Worm (Caenorhabditis elegans) whole organism, early embryonic: ENCODE results near the gene K08F9.3.

Experiments
- B0310.2 ChIP-seq: sonication (generic microtip); optimal IDR thresholded peaks from 2 replicates; lab custom pipeline; 2016; ENCODE audit warnings: mild to moderate bottlenecking, missing genetic modification characterization, missing compliant biosample characterization
- F13C5.2 ChIP-seq: sonication (generic microtip); optimal IDR thresholded peaks from 2 replicates; lab custom pipeline; 2017; ENCODE audit warnings: mild to moderate bottlenecking, missing genetic modification characterization, inconsistent platforms, missing compliant biosample characterization
- aly-1 ChIP-seq: sonication (generic microtip); optimal IDR thresholded peaks from 2 replicates; lab custom pipeline; 2016; ENCODE audit warnings: missing genetic modification characterization, missing compliant biosample characterization
- ama-1 ChIP-seq: fragments of 150-350 bp; optimal IDR thresholded peaks from 2 replicates; lab custom pipeline; 2014
- ceh-13 ChIP-seq: fragments of 200-800 bp; sonication (Bioruptor generic); optimal IDR thresholded peaks from 2 replicates; lab custom pipeline; 2018; ENCODE audit warnings: mild to moderate bottlenecking, missing genetic modification characterization, missing compliant biosample characterization
- ceh-36 ChIP-seq: sonication (generic microtip); optimal IDR thresholded peaks from 2 replicates; lab custom pipeline; 2016; ENCODE audit warnings: missing genetic modification characterization, inconsistent platforms, missing compliant biosample characterization
- ets-7 ChIP-seq: sonication (generic microtip); optimal IDR thresholded peaks from 2 replicates; lab custom pipeline; 2016; ENCODE audit warnings: missing genotype, missing genetic modification characterization, missing compliant biosample characterization
- flt-1 ChIP-seq: fragments of 200-800 bp; sonication (Bioruptor generic); IDR thresholded peaks from 2 replicates; pipeline ENCODE4 v1.3.6; 2022; ENCODE audit warnings: missing genetic modification characterization, missing compliant biosample characterization
- hmbx-1 ChIP-seq: sonication (generic microtip); optimal IDR thresholded peaks from 2 replicates; lab custom pipeline; 2016; ENCODE audit warnings: mild to moderate bottlenecking, missing genetic modification characterization, missing compliant biosample characterization
- hmg-4 ChIP-seq: fragments of 200-800 bp; sonication (Bioruptor generic); optimal IDR thresholded peaks from 2 replicates; lab custom pipeline; 2018; ENCODE audit warnings: mild to moderate bottlenecking, missing genetic modification characterization, missing compliant biosample characterization
- hnd-1 ChIP-seq: sonication (generic microtip); optimal IDR thresholded peaks from 2 replicates; lab custom pipeline; 2016; ENCODE audit warnings: missing genetic modification characterization, missing compliant biosample characterization
- pes-1 ChIP-seq: fragments of 200-800 bp; sonication (Bioruptor generic); IDR thresholded peaks from 2 replicates; pipeline ENCODE4 v1.3.6; 2022; ENCODE audit warnings: missing genetic modification reagents, missing genetic modification characterization, missing compliant biosample characterization
- scrt-1 ChIP-seq: fragments of 200-800 bp; sonication (Bioruptor generic); IDR thresholded peaks from 2 replicates; pipeline ENCODE4 v1.3.6; 2022; ENCODE audit warnings: missing genetic modification characterization, missing compliant biosample characterization
- sea-1 ChIP-seq: fragments of 200-800 bp; sonication (Bioruptor generic); conservative IDR thresholded peaks from 2 replicates; pipeline ENCODE4 v1.3.6; 2022; ENCODE audit warnings: missing genetic modification characterization, missing compliant biosample characterization
- tbx-11 ChIP-seq: fragments of 200-800 bp; sonication (Bioruptor generic); IDR thresholded peaks from 2 replicates; pipeline ENCODE4 v1.3.6; 2022; ENCODE audit warnings: missing genetic modification characterization, missing compliant biosample characterization
- tbx-37 ChIP-seq: fragments of 200-800 bp; sonication (Bioruptor generic); conservative IDR thresholded peaks from 2 replicates; pipeline ENCODE4 v1.3.6; 2022; ENCODE audit warnings: missing genetic modification reagents, missing genetic modification characterization, missing compliant biosample characterization
- tra-4 ChIP-seq: sonication (generic microtip); optimal IDR thresholded peaks from 2 replicates; lab custom pipeline; 2017; ENCODE audit warnings: missing genetic modification characterization, missing compliant biosample characterization

Gene K08F9.3

DNA sequence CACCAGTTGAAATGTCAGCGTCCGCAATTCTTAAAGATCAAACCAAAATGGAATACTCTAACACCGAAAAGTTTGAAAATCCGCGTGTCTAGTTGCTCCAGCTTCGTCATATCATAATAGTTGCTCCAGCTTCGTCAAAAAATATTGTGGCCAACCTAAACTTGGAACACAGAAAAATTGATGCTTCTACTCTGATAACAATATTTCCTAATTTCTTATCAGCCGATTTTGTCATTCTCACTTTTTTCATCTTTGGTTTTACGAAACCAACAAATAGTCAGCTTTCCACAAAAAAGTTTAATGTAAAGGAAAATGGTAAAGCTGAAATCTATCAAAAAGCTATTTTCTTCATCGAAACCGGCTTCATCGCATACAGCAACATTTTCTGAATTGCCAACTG is 42.1 kb downstream of the K08F9.3 start, which contains the start of gene fbxa-84:
Gene fbxa-84 (plus strand): TSS at position 34 of the 400 bp plus-strand sequence.
- TF ChIP-seq ceh-36 (tag; lab: Kevin White, UChicago) (no peak), F13C5.2 (tag; lab: Kevin White, UChicago) (no peak), ama-1 (lab: Kevin White, UChicago) (no peak), tbx-11 (no peak), hnd-1 (tag; lab: Kevin White, UChicago) (no peak), sea-1 (no peak), tbx-37 (GFP tag; lab: Robert Waterston, UW) (no peak)

DNA sequence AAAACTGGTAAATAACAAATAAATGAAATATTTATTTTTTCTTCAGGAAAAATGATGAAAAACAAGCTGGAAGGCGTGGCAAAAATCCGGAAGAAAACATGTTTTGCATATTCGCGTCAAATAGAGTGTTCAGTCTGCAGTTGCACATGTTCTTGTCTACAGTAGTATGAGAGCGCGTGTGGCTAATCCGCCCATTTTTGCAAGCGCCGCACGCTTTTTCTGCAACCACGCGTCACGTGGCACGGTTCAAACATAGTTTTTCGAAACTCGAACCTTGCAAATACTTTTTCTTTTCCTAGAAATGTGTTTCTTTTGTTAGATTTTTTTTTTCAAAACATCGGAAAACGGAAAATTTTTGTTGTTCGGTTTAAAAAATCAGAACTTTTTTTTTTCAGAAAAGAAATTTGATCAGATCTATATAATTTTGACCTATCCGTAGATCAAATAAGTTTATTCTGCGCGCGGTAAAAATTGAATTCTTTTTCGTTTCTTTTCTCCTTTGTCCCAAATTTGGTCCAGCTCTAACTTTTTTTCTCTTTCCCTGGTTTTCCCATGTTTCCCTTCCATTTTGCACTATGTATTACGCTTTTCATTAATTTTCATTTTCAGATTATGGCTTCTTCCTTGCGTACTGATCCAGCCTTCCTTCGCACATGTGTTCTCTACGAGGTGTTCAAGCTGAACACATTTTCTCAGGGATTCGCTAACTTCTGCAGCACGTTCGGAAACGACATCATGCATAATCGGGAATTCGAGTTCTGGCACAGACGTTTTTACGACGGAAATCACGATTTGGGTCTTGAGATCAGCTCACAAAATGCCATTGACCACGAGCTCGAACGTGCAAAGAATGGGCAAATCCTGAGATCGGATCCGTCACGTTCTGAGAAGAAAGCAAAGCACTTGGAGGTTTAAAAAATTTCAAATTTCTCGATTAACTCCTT is 44.0 kb downstream of the K08F9.3 start, which contains the start of gene Y75B12B.1:
Gene Y75B12B.1 (plus strand): TSS at position 603 of the 944 bp plus-strand sequence.
- TF ChIP-seq hmg-4 (GFP tag; lab: Kevin White, UChicago) (no peak), hmbx-1 (tag; lab: Kevin White, UChicago) (no peak), scrt-1 (no peak), B0310.2 (tag; lab: Kevin White, UChicago) (no peak)

DNA sequence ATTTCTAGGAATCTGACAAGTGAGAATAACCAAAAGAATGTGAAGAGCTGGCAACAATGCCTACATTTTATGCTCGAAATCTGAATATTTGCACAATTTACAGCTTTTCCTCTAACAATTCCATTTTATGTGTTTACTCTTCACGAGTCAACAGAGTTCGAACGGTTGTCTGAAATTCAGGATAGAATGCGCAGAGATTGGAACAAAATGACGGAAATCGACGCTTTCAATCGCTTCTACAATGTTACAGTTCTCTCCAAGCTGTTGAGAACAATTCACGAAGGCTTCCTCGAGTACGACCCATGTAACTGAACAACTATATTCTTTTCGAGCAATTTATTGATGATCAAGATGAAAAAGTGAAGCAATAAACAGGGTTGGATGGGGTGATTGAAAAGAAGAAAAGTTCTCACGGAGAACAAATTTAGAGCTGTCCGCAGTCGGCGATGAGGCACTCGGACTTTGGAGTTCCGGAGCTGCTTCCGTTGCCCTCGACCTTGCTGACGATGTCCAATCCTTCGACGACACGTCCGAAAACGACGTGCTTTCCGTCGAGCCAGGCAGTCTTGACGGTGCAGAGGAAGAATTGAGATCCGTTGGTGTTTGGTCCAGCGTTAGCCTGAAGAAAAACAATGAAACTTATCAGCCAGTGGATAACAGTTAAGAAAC is 46.0 kb downstream of the K08F9.3 start, which contains the start of gene Y75B12B.3:
Gene Y75B12B.3 (minus strand): TSS at position 21 of the 669 bp plus-strand sequence.
- TF ChIP-seq ceh-13 (GFP tag; lab: Kevin White, UChicago): no peak
- TF ChIP-seq sea-1: no peak
- TF ChIP-seq F13C5.2 (tag; lab: Kevin White, UChicago): no peak
- no peak for TF ChIP-seq pes-1 (GFP tag; lab: Robert Waterston, UW)
- TF ChIP-seq ceh-36 (tag; lab: Kevin White, UChicago): no peak
- TF ChIP-seq B0310.2 (tag; lab: Kevin White, UChicago): no peak
- TF ChIP-seq tbx-11: no peak
- TF ChIP-seq flt-1: no peak
- TF ChIP-seq tra-4: no peak
- no peak for TF ChIP-seq ets-7 (tag; lab: Kevin White, UChicago)
- no peak for TF ChIP-seq hmg-4 (GFP tag; lab: Kevin White, UChicago)
- no peak for TF ChIP-seq hnd-1 (tag; lab: Kevin White, UChicago)
- TF ChIP-seq ama-1 (lab: Kevin White, UChicago): no peak
- TF ChIP-seq tbx-37 (GFP tag; lab: Robert Waterston, UW): no peak
- no peak for TF ChIP-seq aly-1 (tag; lab: Kevin White, UChicago)

- TF ChIP-seq ceh-13 (GFP tag; lab: Kevin White, UChicago): no peak
These were observed 47.0 kb downstream of the K08F9.3 start, which contains the start of the genes cyn-7 and bath-36 for ce11 chrV:15187083-15188057. Gene cyn-7, minus strand, starts transcription at chrV:15187378. Gene bath-36, plus strand, starts transcription at chrV:15187888.

DNA sequence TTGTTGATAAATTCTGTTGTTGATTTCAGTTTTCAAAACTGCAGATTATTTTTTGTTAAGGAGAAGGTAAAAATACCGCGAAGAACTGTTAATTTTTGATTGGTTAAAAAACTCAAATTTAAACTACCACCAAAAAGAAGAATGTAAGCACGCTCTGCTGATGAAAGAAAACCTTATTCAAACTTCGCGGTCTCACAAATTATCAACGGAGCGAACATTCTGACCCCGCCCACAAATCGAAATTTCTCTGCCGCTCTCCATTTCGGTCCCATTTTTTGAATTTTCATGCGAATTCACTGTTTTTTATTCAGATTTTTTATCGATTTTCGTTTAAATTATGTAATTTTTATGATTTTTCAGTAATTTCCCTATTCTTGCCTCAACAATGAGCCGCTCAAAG is 49.2 kb downstream of the K08F9.3 start, which contains the start of gene cyn-3:
Gene cyn-3 (plus strand): TSS at position 361 of the 400 bp plus-strand sequence.
- TF ChIP-seq aly-1 (tag; lab: Kevin White, UChicago) (no peak), hmbx-1 (tag; lab: Kevin White, UChicago) (no peak), tbx-37 (GFP tag; lab: Robert Waterston, UW) (no peak), tra-4 (no peak), ets-7 (tag; lab: Kevin White, UChicago) (no peak), sea-1 (no peak), ceh-13 (GFP tag; lab: Kevin White, UChicago) (no peak), pes-1 (GFP tag; lab: Robert Waterston, UW) (no peak), ama-1 (lab: Kevin White, UChicago) (no peak), B0310.2 (tag; lab: Kevin White, UChicago) (no peak), ceh-36 (tag; lab: Kevin White, UChicago) (no peak), flt-1 (no peak), hnd-1 (tag; lab: Kevin White, UChicago) (no peak), F13C5.2 (tag; lab: Kevin White, UChicago) (no peak), scrt-1 (no peak), tbx-11 (no peak), hmg-4 (GFP tag; lab: Kevin White, UChicago) (no peak)

ce11 chrV:15190903-15191302 is 50.6 kb downstream of the K08F9.3 start, which contains the start of gene Y75B12B.11:
Gene Y75B12B.11, plus strand, starts transcription at chrV:15191296.
- TF ChIP-seq ceh-36 (tag; lab: Kevin White, UChicago) (peak; percentile 85), aly-1 (tag; lab: Kevin White, UChicago) (peak; percentile 96), tbx-11 (peak; percentile 91), ceh-13 (GFP tag; lab: Kevin White, UChicago) (peak; percentile 89), ets-7 (tag; lab: Kevin White, UChicago) (peak; percentile 88), tbx-37 (GFP tag; lab: Robert Waterston, UW) (peak; percentile 80), F13C5.2 (tag; lab: Kevin White, UChicago) (peak; percentile 97), B0310.2 (tag; lab: Kevin White, UChicago) (peak; percentile 92), hnd-1 (tag; lab: Kevin White, UChicago) (peak; percentile 76), tra-4 (peak; percentile 87), ama-1 (lab: Kevin White, UChicago) (peak; percentile 48), flt-1 (peak; percentile 91), scrt-1 (peak; percentile 93), sea-1 (peak; percentile 94), hmbx-1 (tag; lab: Kevin White, UChicago) (peak; percentile 67), hmg-4 (GFP tag; lab: Kevin White, UChicago) (peak; percentile 97), pes-1 (GFP tag; lab: Robert Waterston, UW) (peak; percentile 94)
